Worm (Caenorhabditis elegans) whole organism, young adult: ENCODE measurements around the gene R02D5.8.

Experiments
- F22D6.2 ChIP-seq: sonication (generic microtip); optimal IDR thresholded peaks from 2 replicates; lab custom pipeline; 2016; ENCODE audit warnings: mild to moderate bottlenecking, missing genetic modification characterization, missing compliant biosample characterization
- F23B12.7 ChIP-seq: sonication (generic microtip); optimal IDR thresholded peaks from 2 replicates; lab custom pipeline; 2017; ENCODE audit warnings: missing genetic modification characterization, mild to moderate bottlenecking, missing compliant biosample characterization, antibody characterized with exemption, moderate library complexity; ENCODE audit not compliant: insufficient read depth
- F33H1.4 ChIP-seq: fragments of 200-800 bp; sonication (Bioruptor generic); IDR thresholded peaks from 2 replicates; pipeline ENCODE4 v1.3.6; 2022; ENCODE audit warnings: missing genetic modification reagents, missing genetic modification characterization, missing compliant biosample characterization
- T26A5.8 ChIP-seq: sonication (generic microtip); optimal IDR thresholded peaks from 2 replicates; lab custom pipeline; 2016; ENCODE audit warnings: missing genetic modification characterization, missing compliant biosample characterization
- Y53G8AR.9 ChIP-seq: fragments of 200-800 bp; sonication (Bioruptor generic); conservative IDR thresholded peaks from 2 replicates; pipeline ENCODE4 v1.3.6; 2022; ENCODE audit warnings: missing genetic modification reagents, missing genetic modification characterization, missing compliant biosample characterization
- Y79H2A.3 ChIP-seq: fragments of 200-800 bp; sonication (Bioruptor generic); conservative IDR thresholded peaks from 2 replicates; pipeline ENCODE4 v1.3.6; 2022; ENCODE audit warnings: missing genetic modification reagents, missing genetic modification characterization, missing compliant biosample characterization
- ZK185.1 ChIP-seq: sonication (generic microtip); optimal IDR thresholded peaks from 2 replicates; lab custom pipeline; 2016; ENCODE audit warnings: mild to moderate bottlenecking, missing genetic modification characterization, missing compliant biosample characterization; ENCODE audit not compliant: poor library complexity, severe bottlenecking
- aptf-2 ChIP-seq: fragments of 200-800 bp; sonication (Bioruptor generic); conservative IDR thresholded peaks from 2 replicates; pipeline ENCODE4 v1.3.6; 2022; ENCODE audit warnings: missing genetic modification reagents, missing genetic modification characterization, missing compliant biosample characterization
- atf-7 ChIP-seq: sonication (generic microtip); optimal IDR thresholded peaks from 2 replicates; lab custom pipeline; 2017; ENCODE audit warnings: mild to moderate bottlenecking, missing genetic modification characterization, missing compliant biosample characterization
- attf-5 ChIP-seq: fragments of 200-800 bp; sonication (Bioruptor generic); optimal IDR thresholded peaks from 2 replicates; lab custom pipeline; 2018; ENCODE audit warnings: mild to moderate bottlenecking, missing genetic modification characterization, missing compliant biosample characterization
- bed-1 ChIP-seq: fragments of 200-800 bp; sonication (Bioruptor generic); IDR thresholded peaks from 2 replicates; pipeline ENCODE4 v1.3.6; 2022; ENCODE audit warnings: missing genetic modification reagents, missing genetic modification characterization, missing compliant biosample characterization
- ceh-100 ChIP-seq: fragments of 200-800 bp; sonication (Bioruptor generic); IDR thresholded peaks from 2 replicates; pipeline ENCODE4 v1.3.6; 2022; ENCODE audit warnings: missing genetic modification reagents, missing genetic modification characterization, missing compliant biosample characterization
- ceh-27 ChIP-seq: fragments of 200-800 bp; sonication (Bioruptor generic); optimal IDR thresholded peaks from 2 replicates; lab custom pipeline; 2018; ENCODE audit warnings: mild to moderate bottlenecking, missing genetic modification characterization, moderate library complexity, missing compliant biosample characterization
- ceh-58 ChIP-seq: fragments of 200-800 bp; sonication (Bioruptor generic); IDR thresholded peaks from 2 replicates; pipeline ENCODE4 v1.3.6; 2022; ENCODE audit warnings: missing genetic modification characterization, missing compliant biosample characterization
- chd-7 ChIP-seq: sonication (generic microtip); optimal IDR thresholded peaks from 2 replicates; lab custom pipeline; 2016; ENCODE audit warnings: mild to moderate bottlenecking, missing genetic modification characterization, moderate library complexity, missing compliant biosample characterization
- dpff-1 ChIP-seq: sonication (generic microtip); optimal IDR thresholded peaks from 2 replicates; lab custom pipeline; 2017; ENCODE audit warnings: mild to moderate bottlenecking, missing genetic modification characterization, missing compliant biosample characterization
- dpl-1 ChIP-seq: fragments of 150-350 bp; optimal IDR thresholded peaks from 2 replicates; lab custom pipeline; 2014; ENCODE audit warnings: missing biosample characterization, missing genetic modification reagents, missing genetic modification characterization
- egl-44 ChIP-seq: fragments of 200-800 bp; sonication (Bioruptor generic); IDR thresholded peaks from 2 replicates; pipeline ENCODE4 v1.3.6; 2022; ENCODE audit warnings: missing genetic modification reagents, missing genetic modification characterization, missing compliant biosample characterization
- ekl-4 ChIP-seq: fragments of 200-800 bp; sonication (Bioruptor generic); IDR thresholded peaks from 2 replicates; pipeline ENCODE4 v1.3.6; 2022; ENCODE audit warnings: missing genetic modification reagents, missing genetic modification characterization, missing compliant biosample characterization
- fkh-3 ChIP-seq: sonication (generic microtip); optimal IDR thresholded peaks from 2 replicates; lab custom pipeline; 2016; ENCODE audit warnings: mild to moderate bottlenecking, missing genetic modification characterization, missing compliant biosample characterization
- hlh-12 ChIP-seq: sonication (generic microtip); optimal IDR thresholded peaks from 2 replicates; lab custom pipeline; 2016; ENCODE audit warnings: missing genetic modification characterization, missing compliant biosample characterization
- hmg-1.2 ChIP-seq: fragments of 200-800 bp; sonication (Bioruptor generic); IDR thresholded peaks from 2 replicates; pipeline ENCODE4 v1.3.6; 2022; ENCODE audit warnings: missing genetic modification reagents, missing genetic modification characterization, missing compliant biosample characterization
- hrde-1 ChIP-seq: sonication (generic microtip); optimal IDR thresholded peaks from 2 replicates; lab custom pipeline; 2016; ENCODE audit warnings: missing genetic modification characterization, mild to moderate bottlenecking, missing compliant biosample characterization, moderate library complexity, missing genotype, missing genetic modification reagents, borderline replicate concordance
- lin-35 ChIP-seq, 3 experiments: fragments of 150-350 bp in 2 of 3; sonication (generic microtip) in 1 of 3; optimal IDR thresholded peaks; 2 replicates each; lab custom pipeline; 2014 to 2018; ENCODE audit warnings: missing biosample characterization in 3 of 3, missing genetic modification characterization in 3 of 3, missing genetic modification reagents in 3 of 3
- lin-54 ChIP-seq: fragments of 200-800 bp; sonication (Bioruptor generic); optimal IDR thresholded peaks from 2 replicates; lab custom pipeline; 2018; ENCODE audit warnings: mild to moderate bottlenecking, missing genetic modification characterization, missing compliant biosample characterization
- madf-10 ChIP-seq: sonication (generic microtip); optimal IDR thresholded peaks from 2 replicates; lab custom pipeline; 2016; ENCODE audit warnings: mild to moderate bottlenecking, missing genetic modification characterization, missing compliant biosample characterization
- madf-3 ChIP-seq: fragments of 200-800 bp; sonication (Bioruptor generic); IDR thresholded peaks from 2 replicates; pipeline ENCODE4 v1.3.6; 2022; ENCODE audit warnings: missing genetic modification reagents, missing genetic modification characterization, missing compliant biosample characterization
- mcd-1 ChIP-seq: fragments of 200-800 bp; sonication (Bioruptor generic); IDR thresholded peaks from 2 replicates; pipeline ENCODE4 v1.3.6; 2022; ENCODE audit warnings: missing genetic modification reagents, missing genetic modification characterization, missing compliant biosample characterization
- nfya-1 ChIP-seq: sonication (generic microtip); optimal IDR thresholded peaks from 2 replicates; lab custom pipeline; 2017; ENCODE audit warnings: antibody characterized with exemption, missing compliant biosample characterization, missing genetic modification characterization, borderline replicate concordance; ENCODE audit not compliant: insufficient read depth
- nfyb-1 ChIP-seq: fragments of 200-800 bp; sonication (Bioruptor generic); IDR thresholded peaks from 2 replicates; pipeline ENCODE4 v1.3.6; 2022; ENCODE audit warnings: missing genetic modification reagents, missing genetic modification characterization, missing compliant biosample characterization
- nhr-179 ChIP-seq: sonication (generic microtip); optimal IDR thresholded peaks from 2 replicates; lab custom pipeline; 2016; ENCODE audit warnings: mild to moderate bottlenecking, missing genetic modification characterization, missing compliant biosample characterization
- nhr-80 ChIP-seq: sonication (generic microtip); optimal IDR thresholded peaks from 2 replicates; lab custom pipeline; 2016; ENCODE audit warnings: missing genetic modification characterization, missing compliant biosample characterization
- pbrm-1 ChIP-seq: fragments of 200-800 bp; sonication (Bioruptor generic); IDR thresholded peaks from 2 replicates; pipeline ENCODE4 v1.3.6; 2022; ENCODE audit warnings: missing genetic modification reagents, missing genetic modification characterization, missing compliant biosample characterization
- pha-4 ChIP-seq: fragments of 150-350 bp; sonication (generic microtip); optimal IDR thresholded peaks from 2 replicates; lab custom pipeline; 2014; ENCODE audit warnings: missing biosample characterization, missing genetic modification reagents, missing genetic modification characterization
- rcor-1 ChIP-seq: fragments of 200-800 bp; sonication (Bioruptor generic); IDR thresholded peaks from 2 replicates; pipeline ENCODE4 v1.3.6; 2022; ENCODE audit warnings: missing genetic modification reagents, missing genetic modification characterization, missing compliant biosample characterization
- snpc-1.3 ChIP-seq: sonication (generic microtip); optimal IDR thresholded peaks from 2 replicates; lab custom pipeline; 2017; ENCODE audit warnings: missing genetic modification characterization, mild to moderate bottlenecking, missing compliant biosample characterization, antibody characterized with exemption, moderate library complexity, missing genotype, missing genetic modification reagents; ENCODE audit not compliant: insufficient read depth
- zfh-2 ChIP-seq: fragments of 200-800 bp; sonication (Bioruptor generic); conservative IDR thresholded peaks from 2 replicates; pipeline ENCODE4 v1.3.6; 2022; ENCODE audit warnings: missing genetic modification reagents, missing genetic modification characterization, missing compliant biosample characterization
- zim-3 ChIP-seq: sonication (generic microtip); optimal IDR thresholded peaks from 2 replicates; lab custom pipeline; 2017; ENCODE audit warnings: mild to moderate bottlenecking, missing genetic modification characterization, moderate library complexity, missing compliant biosample characterization
- ztf-18 ChIP-seq: sonication (generic microtip); optimal IDR thresholded peaks from 2 replicates; lab custom pipeline; 2016; ENCODE audit warnings: missing genotype, mild to moderate bottlenecking, missing genetic modification characterization, missing compliant biosample characterization
- ztf-26 ChIP-seq: sonication (generic microtip); optimal IDR thresholded peaks from 2 replicates; lab custom pipeline; 2017; ENCODE audit warnings: missing genetic modification characterization, missing compliant biosample characterization
- ztf-6 ChIP-seq: fragments of 200-800 bp; sonication (Bioruptor generic); IDR thresholded peaks from 2 replicates; pipeline ENCODE4 v1.3.6; 2022; ENCODE audit warnings: missing genetic modification reagents, missing genetic modification characterization, missing compliant biosample characterization

Gene R02D5.8

ce11 chrV:14532374-14532773 lies 13.2 kb upstream of the R02D5.8 start:
- no peak for TF ChIP-seq ZK185.1
- TF ChIP-seq hmg-1.2 (GFP tag; lab: Robert Waterston, UW) = 0 out of 2 replicates have a peak, but pooled peaks have one; percentile 24

ce11 chrV:14530813-14531212 lies 11.6 kb upstream of the R02D5.8 start, which contains the start of gene kcnl-4:
Gene kcnl-4 (plus strand): TSS chrV:14531113.
- TF ChIP-seq nhr-179 (no peak), nfya-1 (tag; lab: Kevin White, UChicago) (no peak), F33H1.4 (GFP tag; lab: Robert Waterston, UW) (no peak)

DNA sequence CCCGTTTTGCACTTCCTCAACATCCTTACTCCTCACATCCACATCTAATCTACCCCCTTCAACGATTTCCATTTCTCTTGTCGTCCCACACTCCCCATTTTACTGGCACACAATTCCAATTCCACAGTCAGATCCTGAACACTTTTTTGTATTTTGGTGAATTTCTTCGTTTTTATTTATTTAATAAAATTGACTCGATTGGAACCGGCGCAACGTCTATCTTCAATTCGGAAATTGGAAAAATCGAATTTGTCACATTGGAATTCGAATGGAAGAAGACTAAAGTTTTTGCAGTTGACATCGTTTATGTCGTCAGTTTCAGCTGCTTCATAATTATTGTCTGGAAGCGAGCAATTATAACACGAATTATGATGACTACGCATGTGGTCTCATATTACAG lies 8.0 kb upstream of the R02D5.8 start:
- TF ChIP-seq hlh-12 (tag; lab: Kevin White, UChicago) (no peak), zfh-2 (no peak), ztf-6 (GFP tag; lab: Robert Waterston, UW) (no peak), dpff-1 (tag; lab: Kevin White, UChicago) (no peak), fkh-3 (tag; lab: Kevin White, UChicago) (no peak), ceh-58 (no peak), T26A5.8 (no peak), atf-7 (tag; lab: Kevin White, UChicago) (no peak), hrde-1 (tag; lab: Kevin White, UChicago) (no peak), chd-7 (tag; lab: Kevin White, UChicago) (no peak), pbrm-1 (GFP tag; lab: Robert Waterston, UW) (no peak), hmg-1.2 (GFP tag; lab: Robert Waterston, UW) (no peak), madf-3 (GFP tag; lab: Robert Waterston, UW) (no peak), pha-4 (tag; lab: Kevin White, UChicago) (no peak), Y53G8AR.9 (no peak), ceh-27 (GFP tag; lab: Kevin White, UChicago) (no peak), dpl-1 (GFP tag; lab: Kevin White, UChicago) (no peak), F22D6.2 (no peak)

- no peak for TF ChIP-seq zim-3 (tag; lab: Kevin White, UChicago)
- no peak for TF ChIP-seq mcd-1 (GFP tag; lab: Robert Waterston, UW)
- TF ChIP-seq ztf-26 = no peak
- no peak for TF ChIP-seq nhr-80 (tag; lab: Kevin White, UChicago)
- TF ChIP-seq nhr-179 = no peak
- TF ChIP-seq egl-44 (GFP tag; lab: Robert Waterston, UW) = no peak
- TF ChIP-seq lin-54 (GFP tag; lab: Kevin White, UChicago) = no peak
- no peak for TF ChIP-seq aptf-2 (GFP tag; lab: Robert Waterston, UW)
- TF ChIP-seq ztf-18 (tag; lab: Kevin White, UChicago) = no peak
These were observed 5.9 kb upstream of the R02D5.8 start, which contains the start of gene hda-1 for ce11 chrV:14525089-14525488. Gene hda-1 (plus strand): TSS chrV:14525389.

- TF ChIP-seq Y79H2A.3 (GFP tag; lab: Robert Waterston, UW) (no peak), F23B12.7 (tag; lab: Kevin White, UChicago) (peak; percentile 64), ztf-18 (tag; lab: Kevin White, UChicago) (no peak), rcor-1 (GFP tag; lab: Robert Waterston, UW) (0 out of 2 replicates have a peak, but pooled peaks have one; percentile 24), madf-10 (tag; lab: Kevin White, UChicago) (no peak), bed-1 (GFP tag; lab: Robert Waterston, UW) (no peak), ceh-100 (GFP tag; lab: Robert Waterston, UW) (peak; percentile 53; the same call in 1 of the 2 replicates), nhr-80 (tag; lab: Kevin White, UChicago) (peak; percentile 60), ekl-4 (GFP tag; lab: Robert Waterston, UW) (no peak), attf-5 (peak; percentile 81), nfyb-1 (GFP tag; lab: Robert Waterston, UW) (peak; percentile 26; the same call in 1 of the 2 replicates), lin-35 (GFP tag; optimal IDR thresholded peaks at IDR 0.05; lab: Kevin White, UChicago) (peak in 1 of 3 experiments; percentile 38), snpc-1.3 (tag; lab: Kevin White, UChicago) (no peak)
These were observed 4.8 kb upstream of the R02D5.8 start, which contains the start of gene ril-1 for ce11 chrV:14523788-14524582. Gene ril-1 (minus strand): TSS chrV:14524129.
